Worm (Caenorhabditis elegans) whole organism, late embryonic: ENCODE data around the gene aat-6.

ENCODE experiments used
- C38D4.7 ChIP-seq: fragments of 200-800 bp; sonication (Bioruptor generic); optimal IDR thresholded peaks from 2 replicates; lab custom pipeline; 2018; ENCODE audit warnings: mild to moderate bottlenecking, missing genetic modification characterization, moderate library complexity, missing compliant biosample characterization
- F13H6.1 ChIP-seq: sonication (generic microtip); optimal IDR thresholded peaks from 2 replicates; lab custom pipeline; 2016; ENCODE audit warnings: missing genetic modification characterization, missing compliant biosample characterization
- K02D7.2 ChIP-seq: sonication (generic microtip); optimal IDR thresholded peaks from 2 replicates; lab custom pipeline; 2017; ENCODE audit warnings: mild to moderate bottlenecking, missing genetic modification characterization, missing compliant biosample characterization
- K09A11.1 ChIP-seq: sonication (generic microtip); optimal IDR thresholded peaks from 2 replicates; lab custom pipeline; 2017; ENCODE audit warnings: antibody characterized with exemption, mild to moderate bottlenecking, missing genetic modification characterization, missing compliant biosample characterization; ENCODE audit not compliant: insufficient read depth
- T23F11.4 ChIP-seq: fragments of 200-800 bp; sonication (Bioruptor generic); optimal IDR thresholded peaks from 2 replicates; lab custom pipeline; 2018; ENCODE audit warnings: mild to moderate bottlenecking, missing genetic modification characterization, missing compliant biosample characterization
- ahr-1 ChIP-seq: sonication (generic microtip); optimal IDR thresholded peaks from 2 replicates; lab custom pipeline; 2016; ENCODE audit warnings: missing genetic modification characterization, missing compliant biosample characterization
- ceh-2 ChIP-seq: sonication (generic microtip); optimal IDR thresholded peaks from 2 replicates; lab custom pipeline; 2016; ENCODE audit warnings: missing genotype, missing genetic modification characterization, missing compliant biosample characterization
- ceh-34 ChIP-seq: sonication (generic microtip); optimal IDR thresholded peaks from 2 replicates; lab custom pipeline; 2016; ENCODE audit warnings: mild to moderate bottlenecking, missing genetic modification characterization, missing compliant biosample characterization
- ceh-9 ChIP-seq: sonication (generic microtip); optimal IDR thresholded peaks from 2 replicates; lab custom pipeline; 2016; ENCODE audit warnings: mild to moderate bottlenecking, missing genetic modification characterization, inconsistent platforms, missing compliant biosample characterization
- dmd-4 ChIP-seq: sonication (generic microtip); optimal IDR thresholded peaks from 2 replicates; lab custom pipeline; 2016; ENCODE audit warnings: borderline replicate concordance, missing genetic modification characterization, missing compliant biosample characterization
- dve-1 ChIP-seq: sonication (generic microtip); optimal IDR thresholded peaks from 2 replicates; lab custom pipeline; 2017; ENCODE audit warnings: antibody characterized with exemption, mild to moderate bottlenecking, missing genetic modification characterization, missing compliant biosample characterization
- elt-2 ChIP-seq: sonication (generic microtip); optimal IDR thresholded peaks from 2 replicates; lab custom pipeline; 2016; ENCODE audit warnings: missing genetic modification reagents, missing genetic modification characterization, missing compliant biosample characterization
- elt-4 ChIP-seq: sonication (generic microtip); optimal IDR thresholded peaks from 2 replicates; lab custom pipeline; 2016; ENCODE audit warnings: missing genetic modification characterization, missing compliant biosample characterization
- ets-4 ChIP-seq: sonication (generic microtip); optimal IDR thresholded peaks from 2 replicates; lab custom pipeline; 2016; ENCODE audit warnings: missing genetic modification characterization, missing compliant biosample characterization
- fkh-10 ChIP-seq: fragments of 150-350 bp; optimal IDR thresholded peaks from 2 replicates; lab custom pipeline; 2014; ENCODE audit warnings: missing biosample characterization, missing genetic modification reagents, missing genetic modification characterization
- hlh-13 ChIP-seq: fragments of 200-800 bp; sonication (Bioruptor generic); optimal IDR thresholded peaks from 2 replicates; lab custom pipeline; 2018; ENCODE audit warnings: mild to moderate bottlenecking, missing genetic modification characterization, missing compliant biosample characterization
- hlh-6 ChIP-seq: sonication (generic microtip); optimal IDR thresholded peaks from 2 replicates; lab custom pipeline; 2016; ENCODE audit warnings: missing genotype, missing genetic modification characterization, missing compliant biosample characterization
- hlh-8 ChIP-seq: sonication (generic microtip); optimal IDR thresholded peaks from 2 replicates; lab custom pipeline; 2016; ENCODE audit warnings: missing genotype, missing genetic modification characterization, missing compliant biosample characterization
- lim-6 ChIP-seq: sonication (generic microtip); optimal IDR thresholded peaks from 2 replicates; lab custom pipeline; 2016; ENCODE audit warnings: missing genetic modification characterization, missing compliant biosample characterization
- madf-2 ChIP-seq: sonication (generic microtip); optimal IDR thresholded peaks from 2 replicates; lab custom pipeline; 2017; ENCODE audit warnings: missing genetic modification characterization, missing compliant biosample characterization
- mec-3 ChIP-seq: sonication (generic microtip); optimal IDR thresholded peaks from 2 replicates; lab custom pipeline; 2016; ENCODE audit warnings: borderline replicate concordance, missing genetic modification characterization, missing compliant biosample characterization
- nfya-1 ChIP-seq: sonication (generic microtip); optimal IDR thresholded peaks from 2 replicates; lab custom pipeline; 2017; ENCODE audit warnings: missing genetic modification characterization, mild to moderate bottlenecking, missing compliant biosample characterization, antibody characterized with exemption, moderate library complexity
- npax-4 ChIP-seq: sonication (generic microtip); optimal IDR thresholded peaks from 2 replicates; lab custom pipeline; 2016; ENCODE audit warnings: missing genetic modification characterization, missing compliant biosample characterization
- pag-3 ChIP-seq: sonication (generic microtip); optimal IDR thresholded peaks from 2 replicates; lab custom pipeline; 2016; ENCODE audit warnings: missing compliant biosample characterization, missing genetic modification characterization, borderline replicate concordance
- pax-1 ChIP-seq: fragments of 150-350 bp; optimal IDR thresholded peaks from 2 replicates; lab custom pipeline; 2014; ENCODE audit warnings: missing biosample characterization, missing genetic modification characterization
- pha-2 ChIP-seq: sonication (generic microtip); optimal IDR thresholded peaks from 2 replicates; lab custom pipeline; 2017; ENCODE audit warnings: mild to moderate bottlenecking, missing genetic modification characterization, missing compliant biosample characterization
- pqm-1 ChIP-seq: sonication (generic microtip); optimal IDR thresholded peaks from 2 replicates; lab custom pipeline; 2016; ENCODE audit warnings: missing genetic modification characterization, missing compliant biosample characterization
- ref-2 ChIP-seq: sonication (generic microtip); optimal IDR thresholded peaks from 2 replicates; lab custom pipeline; 2016; ENCODE audit warnings: missing genetic modification characterization, missing compliant biosample characterization
- sox-4 ChIP-seq: sonication (generic microtip); optimal IDR thresholded peaks from 2 replicates; lab custom pipeline; 2017; ENCODE audit warnings: mild to moderate bottlenecking, missing genetic modification characterization, inconsistent platforms, missing compliant biosample characterization
- tbx-2 ChIP-seq: sonication (generic microtip); optimal IDR thresholded peaks from 2 replicates; lab custom pipeline; 2016; ENCODE audit warnings: missing genetic modification characterization, missing compliant biosample characterization
- unc-3 ChIP-seq, 2 experiments: fragments of 200-800 bp in 1 of 2; sonication (Bioruptor generic) in 1 of 2; sonication (generic microtip) in 1 of 2; conservative IDR thresholded peaks in 1 of 2; optimal IDR thresholded peaks in 1 of 2; 2 replicates each; pipeline versions ENCODE4 v1.3.6 to Lab custom; 2016 to 2022; ENCODE audit warnings: missing compliant biosample characterization in 2 of 2, missing genetic modification characterization in 2 of 2, missing genetic modification reagents in 1 of 2
- unc-86 ChIP-seq: sonication (generic microtip); optimal IDR thresholded peaks from 2 replicates; lab custom pipeline; 2016; ENCODE audit warnings: missing genetic modification characterization, missing compliant biosample characterization
- ztf-16 ChIP-seq: sonication (generic microtip); optimal IDR thresholded peaks from 2 replicates; lab custom pipeline; 2017; ENCODE audit warnings: missing genetic modification characterization, missing compliant biosample characterization

The aat-6 gene

DNA sequence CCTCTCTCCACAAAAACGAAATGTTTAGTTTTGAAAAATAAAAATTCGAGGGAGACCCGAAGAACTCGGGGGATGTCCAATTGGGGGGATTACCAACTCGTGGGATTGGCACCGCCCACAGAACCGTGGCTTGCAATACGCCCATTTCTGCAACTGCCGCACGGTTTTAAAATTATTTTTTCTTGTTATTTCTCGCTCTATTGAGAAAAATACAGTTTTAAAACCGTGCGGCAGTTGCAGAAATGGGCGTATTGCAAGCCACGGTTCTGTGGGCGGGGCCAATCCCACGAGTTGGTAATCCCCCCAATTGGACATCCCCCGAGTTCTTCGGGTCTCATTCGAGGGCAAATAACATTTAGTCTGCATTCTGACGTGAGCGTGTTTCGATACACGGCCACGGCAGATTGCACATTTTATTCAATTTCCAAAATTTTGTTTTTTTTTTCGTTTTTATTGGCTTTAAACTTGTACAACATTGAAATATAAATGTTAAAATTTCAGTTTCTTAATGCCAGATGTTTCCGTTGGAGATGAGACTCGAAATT, 34.5 kb upstream of the aat-6 start, which contains the start of the genes C55A6.1 and C55A6.10 (continued):
- TF ChIP-seq ceh-2 (tag; lab: Kevin White, UChicago) = peak; percentile 80
- TF ChIP-seq hlh-8 (tag; lab: Kevin White, UChicago) = peak; percentile 32
- TF ChIP-seq dmd-4 (tag; lab: Kevin White, UChicago) = peak; percentile 15

DNA sequence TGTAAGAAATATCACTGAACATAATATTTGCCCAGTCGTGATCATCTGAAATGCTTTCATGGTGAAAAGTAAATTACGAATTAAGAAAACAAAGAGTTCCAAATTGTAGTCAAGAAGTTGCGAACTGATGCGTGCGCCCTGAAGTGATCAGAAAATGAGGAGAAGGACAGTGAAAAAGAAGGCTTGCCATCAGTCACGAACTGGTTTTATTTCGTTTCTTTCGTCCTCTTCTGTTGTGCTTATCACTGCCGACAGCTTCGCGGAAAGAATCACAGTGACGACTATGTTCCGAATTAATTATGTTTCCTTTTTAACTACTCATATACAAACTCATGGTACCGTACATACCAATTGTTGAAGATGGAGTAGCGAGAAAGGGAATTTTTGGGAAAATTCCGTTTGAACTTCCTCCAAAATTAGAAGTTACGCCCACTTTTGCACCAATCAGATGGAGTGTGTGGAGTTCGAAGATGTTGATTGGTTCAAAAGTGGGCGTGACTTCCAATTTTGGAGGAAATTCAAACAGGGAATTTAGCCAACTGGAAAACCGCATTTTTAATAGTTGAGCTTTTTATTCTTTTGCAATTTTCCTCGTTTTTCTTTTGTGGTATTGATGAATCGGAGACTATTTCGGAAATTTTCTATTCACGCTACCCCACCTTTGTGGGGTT, 32.8 kb upstream of the aat-6 start, which contains the start of gene C55A6.12:
C55A6.12 (minus strand) TSS at position 51 of the 671 bp plus-strand sequence.
- TF ChIP-seq nfya-1 (tag; lab: Kevin White, UChicago) (peak; percentile 91), unc-86 (tag; lab: Kevin White, UChicago) (no peak)

DNA sequence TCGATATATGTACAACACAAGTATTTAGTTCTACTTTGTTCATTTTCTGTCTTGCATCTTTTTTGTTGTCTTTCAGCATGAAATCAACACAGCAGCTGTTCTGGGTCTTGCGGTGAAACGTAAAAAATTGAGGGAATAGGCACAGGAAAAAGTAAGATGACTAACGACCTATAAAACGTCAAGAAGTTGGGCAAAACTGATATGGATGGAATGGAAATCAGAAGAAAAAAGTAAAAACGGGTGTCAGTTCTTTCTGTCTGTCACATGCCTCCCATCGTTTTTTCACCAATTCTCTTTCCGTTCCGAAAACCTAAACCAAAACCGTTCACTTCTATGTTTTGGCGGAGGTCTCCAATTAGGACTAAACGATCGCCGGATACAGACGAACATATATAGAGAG, 30.5 kb upstream of the aat-6 start:
- TF ChIP-seq dve-1 (tag; lab: Kevin White, UChicago) (no peak), ceh-2 (tag; lab: Kevin White, UChicago) (no peak), T23F11.4 (no peak), ceh-34 (no peak), pax-1 (tag; lab: Kevin White, UChicago) (no peak), F13H6.1 (no peak), hlh-13 (no peak), hlh-6 (no peak)

DNA sequence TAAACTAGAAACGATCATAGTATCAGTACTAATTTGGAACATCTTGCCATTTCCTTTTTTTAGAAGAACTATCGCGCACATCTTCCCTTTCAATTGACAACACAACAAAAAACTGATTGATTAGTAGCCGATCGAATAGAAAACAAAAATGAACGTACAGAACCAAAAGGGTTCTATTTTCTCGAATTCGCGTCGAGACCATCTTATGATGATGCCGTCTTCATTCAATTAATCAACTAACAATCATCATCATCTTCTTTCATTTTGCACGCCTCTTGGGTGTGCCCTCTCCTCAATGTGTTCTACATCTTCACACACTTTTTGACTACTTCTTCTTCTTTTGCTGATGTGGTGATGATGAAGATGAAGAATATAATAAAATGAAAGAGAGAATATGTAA, 29.3 kb upstream of the aat-6 start:
- TF ChIP-seq hlh-13 = no peak
- TF ChIP-seq elt-2 (tag; lab: Kevin White, UChicago) = no peak
- TF ChIP-seq K09A11.1 = no peak
- no peak for TF ChIP-seq dve-1 (tag; lab: Kevin White, UChicago)
- no peak for TF ChIP-seq hlh-6
- TF ChIP-seq tbx-2 = no peak
- no peak for TF ChIP-seq K02D7.2 (tag; lab: Kevin White, UChicago)
- TF ChIP-seq pag-3 (tag; lab: Kevin White, UChicago) = no peak
- no peak for TF ChIP-seq npax-4
- TF ChIP-seq pha-2 (tag; lab: Kevin White, UChicago) = no peak
- TF ChIP-seq sox-4 (tag; lab: Kevin White, UChicago) = no peak
- TF ChIP-seq fkh-10 (GFP tag; lab: Kevin White, UChicago) = no peak
- TF ChIP-seq ahr-1 (tag; lab: Kevin White, UChicago) = no peak
- TF ChIP-seq ceh-9 (tag; lab: Kevin White, UChicago) = no peak
- TF ChIP-seq ztf-16 = no peak
- TF ChIP-seq ets-4 (tag; lab: Kevin White, UChicago) = no peak
- no peak for TF ChIP-seq lim-6 (tag; lab: Kevin White, UChicago)

DNA sequence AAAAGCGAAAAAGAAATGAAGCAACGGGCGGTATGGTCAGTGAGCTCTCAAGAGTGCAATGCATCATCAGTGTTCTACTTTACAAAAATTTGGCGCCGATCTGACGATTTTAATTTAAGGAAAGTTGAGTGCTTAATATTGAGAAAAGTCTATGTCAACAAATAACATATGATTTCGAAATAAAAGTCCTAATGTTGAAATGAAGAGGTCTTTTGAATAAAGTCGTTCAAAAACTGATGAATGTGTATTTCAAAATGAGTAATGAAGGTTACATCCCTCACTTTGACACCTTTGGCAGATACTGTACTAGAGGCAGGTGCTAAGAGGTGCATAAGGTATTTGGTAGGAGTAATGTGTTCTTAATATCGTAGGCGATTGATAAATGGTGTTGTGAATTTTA, 27.0 kb upstream of the aat-6 start:
- TF ChIP-seq hlh-6 = no peak
- no peak for TF ChIP-seq C38D4.7
- TF ChIP-seq F13H6.1 = no peak
- no peak for TF ChIP-seq unc-86 (tag; lab: Kevin White, UChicago)
- TF ChIP-seq pqm-1 (tag; lab: Kevin White, UChicago) = no peak

DNA sequence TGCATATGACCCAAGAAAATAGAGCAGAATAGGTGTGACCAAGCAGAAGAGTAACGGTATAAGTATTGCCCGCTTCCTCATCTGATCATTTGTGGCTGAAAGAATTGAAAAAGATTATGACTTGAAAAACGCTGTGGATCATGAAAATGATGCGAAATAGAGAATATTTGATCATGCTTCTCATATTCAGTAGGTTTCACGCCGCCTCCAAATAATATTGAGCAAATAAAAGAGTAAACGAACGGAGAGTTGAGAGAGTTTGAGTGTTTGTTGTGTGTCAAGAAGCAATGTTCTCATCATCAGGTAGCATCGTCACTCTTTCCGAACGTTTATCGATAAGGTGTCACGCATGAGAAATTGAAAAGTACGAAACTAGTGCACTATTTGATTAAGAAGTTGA, 25.8 kb upstream of the aat-6 start, which contains the start of gene htrl-1:
htrl-1 (minus strand) TSS at position 101 of the 400 bp plus-strand sequence.
- TF ChIP-seq mec-3 (no peak), madf-2 (tag; lab: Kevin White, UChicago) (no peak), elt-4 (no peak), ref-2 (tag; lab: Kevin White, UChicago) (no peak), unc-3 (GFP tag; conservative IDR thresholded peaks at IDR 0.05; lab: Robert Waterston, UW) (no peak), unc-3 (tag; optimal IDR thresholded peaks at IDR 0.05; lab: Kevin White, UChicago) (no peak), T23F11.4 (no peak)
